Worm (Caenorhabditis elegans): ENCODE results near the gene nhr-205.

Gene nhr-205

ce11 chrV:10065679-10066078, 15.9 kb downstream of the nhr-205 start:
- TF ChIP-seq ceh-36 (tag; optimal IDR thresholded peaks at IDR 0.05): no peak
- TF ChIP-seq aly-1 (tag; optimal IDR thresholded peaks at IDR 0.05): no peak
- no peak for TF ChIP-seq ceh-13 (GFP tag; optimal IDR thresholded peaks at IDR 0.05)
- TF ChIP-seq hnd-1 (tag; optimal IDR thresholded peaks at IDR 0.05): no peak
- no peak for TF ChIP-seq pes-1 (GFP tag; IDR thresholded peaks at IDR 0.05)
- no peak for TF ChIP-seq flt-1 (GFP tag; IDR thresholded peaks at IDR 0.05)
- no peak for TF ChIP-seq hmbx-1 (tag; optimal IDR thresholded peaks at IDR 0.05)
- TF ChIP-seq F13C5.2 (tag; optimal IDR thresholded peaks at IDR 0.05): no peak
- no peak for TF ChIP-seq tbx-11 (GFP tag; IDR thresholded peaks at IDR 0.05)
- TF ChIP-seq tra-4 (tag; optimal IDR thresholded peaks at IDR 0.05): no peak
- no peak for TF ChIP-seq ets-7 (tag; optimal IDR thresholded peaks at IDR 0.05)
- TF ChIP-seq ama-1 (optimal IDR thresholded peaks at IDR 0.05): no peak
- TF ChIP-seq B0310.2 (tag; optimal IDR thresholded peaks at IDR 0.05): no peak
- no peak for TF ChIP-seq scrt-1 (GFP tag; IDR thresholded peaks at IDR 0.05)
- TF ChIP-seq hmg-4 (GFP tag; optimal IDR thresholded peaks at IDR 0.05): no peak
- no peak for TF ChIP-seq tbx-37 (GFP tag; conservative IDR thresholded peaks at IDR 0.05)
- TF ChIP-seq sea-1 (GFP tag; conservative IDR thresholded peaks at IDR 0.05): no peak

DNA sequence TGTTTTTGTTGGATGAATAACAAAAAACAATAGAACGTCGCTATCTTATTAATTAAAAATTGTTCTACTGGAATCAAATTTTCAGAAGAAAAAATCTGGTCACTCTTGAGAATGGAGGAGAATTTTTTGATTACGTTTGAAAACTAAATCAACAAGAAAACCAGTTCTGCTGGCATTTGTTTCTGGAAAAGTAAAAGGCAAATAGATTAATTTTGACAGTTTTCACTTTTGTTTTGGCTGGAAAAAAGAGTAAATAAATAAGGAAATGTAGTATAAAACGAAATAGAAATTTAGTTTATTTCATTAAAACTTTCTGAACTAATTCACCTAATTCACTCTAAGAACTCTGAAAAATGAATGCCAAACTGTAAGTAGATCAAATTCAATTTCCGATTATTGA, 17.4 kb downstream of the nhr-205 start, which contains the start of gene fipr-13:
TSS of gene fipr-13 (plus strand) at position 301 of the 400 bp plus-strand sequence.
- TF ChIP-seq B0310.2 (tag; optimal IDR thresholded peaks at IDR 0.05): no peak
- no peak for TF ChIP-seq aly-1 (tag; optimal IDR thresholded peaks at IDR 0.05)
- no peak for TF ChIP-seq ama-1 (optimal IDR thresholded peaks at IDR 0.05)

DNA sequence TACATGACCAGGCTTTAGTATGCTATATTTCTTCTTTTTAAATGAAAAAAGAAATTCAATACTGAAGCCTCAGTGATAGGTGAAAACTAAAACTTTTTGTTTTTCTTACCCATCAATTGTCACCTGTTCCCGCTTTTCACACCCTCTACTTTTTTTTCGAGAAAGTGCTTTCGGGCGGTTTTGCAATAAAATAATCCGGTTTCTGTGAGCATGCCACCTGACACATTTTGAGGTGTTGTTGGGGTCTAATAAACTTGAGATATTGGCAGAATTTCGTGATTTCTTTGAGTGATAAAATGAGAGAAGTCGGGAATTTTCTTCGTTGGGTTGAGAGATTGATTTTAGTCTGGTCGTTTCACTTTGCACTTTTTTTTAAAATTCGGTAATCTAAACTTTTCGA, 21.5 kb downstream of the nhr-205 start:
- no peak for TF ChIP-seq hnd-1 (tag; optimal IDR thresholded peaks at IDR 0.05)
- TF ChIP-seq ceh-13 (GFP tag; optimal IDR thresholded peaks at IDR 0.05): no peak
- no peak for TF ChIP-seq aly-1 (tag; optimal IDR thresholded peaks at IDR 0.05)
- no peak for TF ChIP-seq tbx-37 (GFP tag; conservative IDR thresholded peaks at IDR 0.05)
- TF ChIP-seq ceh-36 (tag; optimal IDR thresholded peaks at IDR 0.05): no peak
- TF ChIP-seq tbx-11 (GFP tag; IDR thresholded peaks at IDR 0.05): no peak
- TF ChIP-seq ama-1 (optimal IDR thresholded peaks at IDR 0.05): no peak

- no peak for TF ChIP-seq sea-1 (GFP tag; conservative IDR thresholded peaks at IDR 0.05)
- TF ChIP-seq hmg-4 (GFP tag; optimal IDR thresholded peaks at IDR 0.05): no peak
- TF ChIP-seq aly-1 (tag; optimal IDR thresholded peaks at IDR 0.05): no peak
- TF ChIP-seq hmbx-1 (tag; optimal IDR thresholded peaks at IDR 0.05): no peak
- no peak for TF ChIP-seq F13C5.2 (tag; optimal IDR thresholded peaks at IDR 0.05)
- TF ChIP-seq B0310.2 (tag; optimal IDR thresholded peaks at IDR 0.05): no peak
- TF ChIP-seq ama-1 (optimal IDR thresholded peaks at IDR 0.05): no peak
- no peak for TF ChIP-seq ceh-13 (GFP tag; optimal IDR thresholded peaks at IDR 0.05)
- no peak for TF ChIP-seq tbx-11 (GFP tag; IDR thresholded peaks at IDR 0.05)
- no peak for TF ChIP-seq tra-4 (tag; optimal IDR thresholded peaks at IDR 0.05)
- TF ChIP-seq tbx-37 (GFP tag; conservative IDR thresholded peaks at IDR 0.05): no peak
- TF ChIP-seq pes-1 (GFP tag; IDR thresholded peaks at IDR 0.05): no peak
Measured at ce11 chrV:10058748-10059147, 22.8 kb downstream of the nhr-205 start.

ce11 chrV:10054872-10055271, 26.7 kb downstream of the nhr-205 start, which contains the start of gene yif-1:
TSS of gene yif-1 (minus strand) at chrV:10054913.
- TF ChIP-seq flt-1 (GFP tag; IDR thresholded peaks at IDR 0.05) (no peak), sea-1 (GFP tag; conservative IDR thresholded peaks at IDR 0.05) (no peak), ama-1 (optimal IDR thresholded peaks at IDR 0.05) (no peak), pes-1 (GFP tag; IDR thresholded peaks at IDR 0.05) (no peak), tbx-37 (GFP tag; conservative IDR thresholded peaks at IDR 0.05) (no peak), scrt-1 (GFP tag; IDR thresholded peaks at IDR 0.05) (no peak), ets-7 (tag; optimal IDR thresholded peaks at IDR 0.05) (no peak), ceh-36 (tag; optimal IDR thresholded peaks at IDR 0.05) (no peak)

DNA sequence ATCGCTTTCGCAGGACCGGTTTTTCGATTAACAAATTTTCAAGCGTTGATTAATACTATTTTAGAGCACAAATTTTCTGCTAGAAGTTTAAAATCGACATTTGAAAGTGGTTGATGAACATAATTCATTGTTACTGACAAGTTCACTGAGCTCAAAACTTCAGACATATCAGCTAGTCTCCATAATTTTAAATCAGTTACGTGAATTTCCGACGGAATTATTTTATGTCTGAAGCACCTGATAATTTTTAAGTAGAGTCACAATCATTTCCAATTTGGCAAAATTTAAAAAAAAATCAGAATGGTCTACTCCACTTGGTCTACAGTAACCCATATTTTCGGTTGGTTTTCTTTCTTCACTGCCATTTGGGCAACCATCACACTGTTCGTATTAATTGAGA, 29.7 kb downstream of the nhr-205 start, which contains the start of gene str-118:
TSS of gene str-118 (plus strand) at position 301 of the 400 bp plus-strand sequence.
- TF ChIP-seq hnd-1 (tag; optimal IDR thresholded peaks at IDR 0.05) (no peak), F13C5.2 (tag; optimal IDR thresholded peaks at IDR 0.05) (no peak), aly-1 (tag; optimal IDR thresholded peaks at IDR 0.05) (no peak), hmg-4 (GFP tag; optimal IDR thresholded peaks at IDR 0.05) (no peak), ets-7 (tag; optimal IDR thresholded peaks at IDR 0.05) (no peak), B0310.2 (tag; optimal IDR thresholded peaks at IDR 0.05) (no peak), tbx-37 (GFP tag; conservative IDR thresholded peaks at IDR 0.05) (no peak), scrt-1 (GFP tag; IDR thresholded peaks at IDR 0.05) (no peak), ceh-13 (GFP tag; optimal IDR thresholded peaks at IDR 0.05) (no peak), tbx-11 (GFP tag; IDR thresholded peaks at IDR 0.05) (no peak), ceh-36 (tag; optimal IDR thresholded peaks at IDR 0.05) (no peak), ama-1 (optimal IDR thresholded peaks at IDR 0.05) (no peak), sea-1 (GFP tag; conservative IDR thresholded peaks at IDR 0.05) (no peak)

ce11 chrV:10049192-10049816, 32.3 kb downstream of the nhr-205 start:
- TF ChIP-seq tbx-11 (GFP tag; IDR thresholded peaks at IDR 0.05) (0 out of 2 replicates have a peak, but pooled peaks have one; percentile 12), pes-1 (GFP tag; IDR thresholded peaks at IDR 0.05) (0 out of 2 replicates have a peak, but pooled peaks have one; percentile 60), scrt-1 (GFP tag; IDR thresholded peaks at IDR 0.05) (0 out of 2 replicates have a peak, but pooled peaks have one; percentile 29)

ce11 chrV:10047189-10047588, 34.4 kb downstream of the nhr-205 start:
- no peak for TF ChIP-seq B0310.2 (tag; optimal IDR thresholded peaks at IDR 0.05)
- no peak for TF ChIP-seq ceh-13 (GFP tag; optimal IDR thresholded peaks at IDR 0.05)
- no peak for TF ChIP-seq flt-1 (GFP tag; IDR thresholded peaks at IDR 0.05)
- no peak for TF ChIP-seq ets-7 (tag; optimal IDR thresholded peaks at IDR 0.05)
- TF ChIP-seq scrt-1 (GFP tag; IDR thresholded peaks at IDR 0.05): no peak

Data from whole organism, early embryonic.